Worm (Caenorhabditis elegans) whole organism, L3 larva: ENCODE data around the gene C29E4.15.

Experiments used
- ceh-82 ChIP-seq: fragments of 150-350 bp; optimal IDR thresholded peaks from 2 replicates; lab custom pipeline; 2014; ENCODE audit warnings: missing biosample characterization, missing genetic modification characterization
- nhr-28 ChIP-seq: fragments of 150-350 bp; optimal IDR thresholded peaks from 2 replicates; lab custom pipeline; 2014; ENCODE audit warnings: missing biosample characterization, missing genetic modification characterization
- unc-39 ChIP-seq: sonication (generic microtip); optimal IDR thresholded peaks from 4 replicates; lab custom pipeline; 2017; ENCODE audit warnings: missing biosample characterization, missing genetic modification characterization
- unc-62 ChIP-seq: fragments of 150-350 bp; sonication (generic microtip); optimal IDR thresholded peaks from 4 replicates; lab custom pipeline; 2014; ENCODE audit warnings: missing biosample characterization, missing genetic modification reagents, missing genetic modification characterization
- ztf-11 ChIP-seq: fragments of 150-350 bp; optimal IDR thresholded peaks from 2 replicates; lab custom pipeline; 2014; ENCODE audit warnings: missing biosample characterization, missing genetic modification characterization

- no peak for TF ChIP-seq unc-62 (GFP tag; lab: Kevin White, UChicago)
- no peak for TF ChIP-seq nhr-28
- no peak for TF ChIP-seq ceh-82 (tag; lab: Kevin White, UChicago)
- no peak for TF ChIP-seq unc-39 (tag; lab: Kevin White, UChicago)
- TF ChIP-seq ztf-11 (tag; lab: Kevin White, UChicago): no peak
Measured at ce11 chrIII:7958085-7958484, 5.7 kb downstream of the C29E4.15 start, which contains the start of gene C29E4.11.
